Fruit fly (Drosophila melanogaster) whole organism, embryonic: Measurements from ENCODE around the gene ca.
A peak's percentile ranks its signal among the peaks of the same experiment; 100 is the strongest.

Source experiments
- Atf6 ChIP-seq: fragments of 200-800 bp; sonication (Bioruptor generic); IDR thresholded peaks from 2 replicates; pipeline ENCODE4 v1.3.6; 2022; ENCODE audit warnings: missing biosample characterization, missing genetic modification characterization
- CG10543 ChIP-seq: fragments of 200-800 bp; sonication (Bioruptor generic); optimal IDR thresholded peaks from 3 replicates; lab custom pipeline; 2017; ENCODE audit warnings: missing biosample characterization, mild to moderate bottlenecking, missing genetic modification characterization, moderate library complexity
- CG11504 ChIP-seq: fragments of 200-800 bp; sonication (Bioruptor generic); optimal IDR thresholded peaks from 3 replicates; lab custom pipeline; 2019; ENCODE audit warnings: missing biosample characterization, mild to moderate bottlenecking, missing genetic modification characterization, moderate library complexity
- CG12769 ChIP-seq: fragments of 200-800 bp; sonication (Bioruptor generic); optimal IDR thresholded peaks from 2 replicates; lab custom pipeline; 2019; ENCODE audit warnings: missing biosample characterization, mild to moderate bottlenecking, missing genetic modification characterization, moderate library complexity
- CG13424 ChIP-seq: fragments of 200-800 bp; sonication (Bioruptor generic); optimal IDR thresholded peaks from 2 replicates; lab custom pipeline; 2019; ENCODE audit warnings: missing biosample characterization, mild to moderate bottlenecking, missing genetic modification characterization, moderate library complexity
- CG15269 ChIP-seq: fragments of 200-800 bp; sonication (Bioruptor generic); optimal IDR thresholded peaks from 2 replicates; lab custom pipeline; 2018; ENCODE audit warnings: missing biosample characterization, mild to moderate bottlenecking, missing genetic modification characterization, moderate library complexity
- CG17361 ChIP-seq: fragments of 200-800 bp; sonication (Bioruptor generic); IDR thresholded peaks from 3 replicates; pipeline ENCODE4 v1.3.6; 2022; ENCODE audit warnings: missing biosample characterization, missing genetic modification characterization
- CG17829 ChIP-seq: fragments of 200-800 bp; optimal IDR thresholded peaks from 2 replicates; lab custom pipeline; 2019; ENCODE audit warnings: missing biosample characterization, mild to moderate bottlenecking, missing genetic modification characterization, moderate library complexity
- CG2116 ChIP-seq: fragments of 200-800 bp; sonication (Bioruptor generic); optimal IDR thresholded peaks from 3 replicates; lab custom pipeline; 2018; ENCODE audit warnings: missing biosample characterization, mild to moderate bottlenecking, missing genetic modification characterization
- CG31365 ChIP-seq: fragments of 200-800 bp; sonication (Bioruptor generic); optimal IDR thresholded peaks from 2 replicates; lab custom pipeline; 2018; ENCODE audit warnings: missing biosample characterization, mild to moderate bottlenecking, missing genetic modification characterization
- CG3847 ChIP-seq: fragments of 200-800 bp; sonication (Bioruptor generic); IDR thresholded peaks from 2 replicates; pipeline ENCODE4 v1.3.6; 2022; ENCODE audit warnings: missing biosample characterization, missing genetic modification characterization
- CG6791 ChIP-seq: fragments of 200-800 bp; sonication (Bioruptor generic); IDR thresholded peaks from 3 replicates; pipeline ENCODE4 v1.3.6; 2022; ENCODE audit warnings: missing biosample characterization, missing genetic modification characterization; ENCODE audit not compliant: partially characterized antibody
- CG7271 ChIP-seq: fragments of 200-800 bp; sonication (Bioruptor generic); optimal IDR thresholded peaks from 2 replicates; lab custom pipeline; 2018; ENCODE audit warnings: missing biosample characterization, mild to moderate bottlenecking, missing genetic modification characterization, moderate library complexity
- CG7928 ChIP-seq: fragments of 200-800 bp; sonication (Bioruptor generic); optimal IDR thresholded peaks from 2 replicates; lab custom pipeline; 2017; ENCODE audit warnings: missing biosample characterization, mild to moderate bottlenecking, missing genetic modification characterization
- CG9609 ChIP-seq: fragments of 200-800 bp; sonication (Bioruptor generic); optimal IDR thresholded peaks from 3 replicates; lab custom pipeline; 2016; ENCODE audit warnings: missing biosample characterization, missing genetic modification characterization
- Dad ChIP-seq: fragments of 200-800 bp; sonication (Bioruptor generic); optimal IDR thresholded peaks from 3 replicates; lab custom pipeline; 2016; ENCODE audit warnings: missing biosample characterization, missing genetic modification characterization
- E2f1 ChIP-seq: fragments of 200-800 bp; sonication (Bioruptor generic); IDR thresholded peaks from 2 replicates; pipeline ENCODE4 v1.3.6; 2022; ENCODE audit warnings: missing biosample characterization, missing genetic modification characterization
- Fer3 ChIP-seq: fragments of 200-800 bp; sonication (Bioruptor generic); optimal IDR thresholded peaks from 2 replicates; lab custom pipeline; 2018; ENCODE audit warnings: missing biosample characterization, mild to moderate bottlenecking, missing genetic modification characterization, moderate library complexity
- Myb ChIP-seq: fragments of 200-800 bp; sonication (Bioruptor generic); optimal IDR thresholded peaks from 2 replicates; lab custom pipeline; 2016; ENCODE audit warnings: missing biosample characterization, missing genetic modification characterization
- Pdp1 ChIP-seq, 2 experiments: fragments of 200-800 bp; sonication (Bioruptor generic); optimal IDR thresholded peaks; 3 replicates each; lab custom pipeline; 2016; ENCODE audit warnings: missing biosample characterization in 2 of 2, missing genetic modification characterization in 2 of 2, mild to moderate bottlenecking in 1 of 2, moderate library complexity in 1 of 2
- Trl ChIP-seq, 3 experiments: fragments of >200 bp in 2 of 3; fragments of 200-800 bp in 1 of 3; sonication (Bioruptor generic) in 1 of 3; optimal IDR thresholded peaks; 2 replicates in 1 of 3; 3 replicates in 2 of 3; lab custom pipeline; 2016 to 2017; ENCODE audit warnings: missing biosample characterization in 1 of 3, missing genetic modification characterization in 1 of 3
- crol ChIP-seq: fragments of 200-800 bp; sonication (Bioruptor generic); IDR thresholded peaks from 2 replicates; pipeline ENCODE4 v1.3.6; 2022; ENCODE audit warnings: missing biosample characterization, missing genetic modification characterization
- dan ChIP-seq: fragments of 200-800 bp; sonication (Bioruptor generic); IDR thresholded peaks from 2 replicates; pipeline ENCODE4 v1.3.6; 2022; ENCODE audit warnings: missing biosample characterization, missing genetic modification characterization
- dati ChIP-seq: fragments of 200-800 bp; sonication (Bioruptor generic); IDR thresholded peaks from 2 replicates; pipeline ENCODE4 v1.3.6; 2022; ENCODE audit warnings: missing biosample characterization, missing genetic modification characterization
- dm ChIP-seq: fragments of 200-800 bp; sonication (Bioruptor generic); optimal IDR thresholded peaks from 3 replicates; lab custom pipeline; 2016; ENCODE audit warnings: missing biosample characterization, missing genetic modification characterization
- dysf ChIP-seq: fragments of 200-800 bp; sonication (Bioruptor generic); IDR thresholded peaks from 3 replicates; pipeline ENCODE4 v1.3.6; 2022; ENCODE audit warnings: missing biosample characterization, missing genetic modification characterization
- exex ChIP-seq: fragments of 200-800 bp; sonication (Bioruptor generic); optimal IDR thresholded peaks from 4 replicates; lab custom pipeline; 2018; ENCODE audit warnings: missing biosample characterization, mild to moderate bottlenecking, missing genetic modification characterization, moderate library complexity
- grn ChIP-seq: fragments of 200-800 bp; sonication (Bioruptor generic); optimal IDR thresholded peaks from 3 replicates; lab custom pipeline; 2017; ENCODE audit warnings: missing biosample characterization, missing genetic modification characterization
- gsb ChIP-seq: fragments of 200-800 bp; sonication (Bioruptor generic); IDR thresholded peaks from 2 replicates; pipeline ENCODE4 v1.3.6; 2022; ENCODE audit warnings: missing biosample characterization, missing genetic modification characterization
- h ChIP-seq: fragments of >200 bp; optimal IDR thresholded peaks from 2 replicates; lab custom pipeline; 2017
- hbn ChIP-seq: fragments of 200-800 bp; sonication (Bioruptor generic); IDR thresholded peaks from 2 replicates; pipeline ENCODE4 v1.3.6; 2022; ENCODE audit warnings: missing biosample characterization, missing genetic modification characterization; ENCODE audit not compliant: partially characterized antibody
- jigr1 ChIP-seq: fragments of 200-800 bp; sonication (Bioruptor generic); IDR thresholded peaks from 3 replicates; pipeline ENCODE4 v1.3.6; 2022; ENCODE audit warnings: missing biosample characterization, missing genetic modification characterization
- luna ChIP-seq: fragments of 200-800 bp; sonication (Bioruptor generic); optimal IDR thresholded peaks from 2 replicates; lab custom pipeline; 2016; ENCODE audit warnings: missing biosample characterization, missing genetic modification characterization
- odd ChIP-seq: fragments of 200-800 bp; sonication (Bioruptor generic); optimal IDR thresholded peaks from 2 replicates; lab custom pipeline; 2017; ENCODE audit warnings: missing biosample characterization, mild to moderate bottlenecking, missing genetic modification characterization
- run ChIP-seq: fragments of 200-800 bp; sonication (Bioruptor generic); optimal IDR thresholded peaks from 3 replicates; lab custom pipeline; 2018; ENCODE audit warnings: missing biosample characterization, mild to moderate bottlenecking, missing genetic modification characterization
- schlank ChIP-seq: fragments of 200-800 bp; sonication (Bioruptor generic); optimal IDR thresholded peaks from 2 replicates; lab custom pipeline; 2018; ENCODE audit warnings: missing biosample characterization, mild to moderate bottlenecking, missing genetic modification characterization
- sd ChIP-seq: fragments of 200-800 bp; sonication (Bioruptor generic); optimal IDR thresholded peaks from 3 replicates; lab custom pipeline; 2018; ENCODE audit warnings: missing biosample characterization, mild to moderate bottlenecking, missing genetic modification characterization, moderate library complexity
- sens-2 ChIP-seq: fragments of 200-800 bp; sonication (Bioruptor generic); IDR thresholded peaks from 2 replicates; pipeline ENCODE4 v1.3.6; 2022; ENCODE audit warnings: missing biosample characterization, missing genetic modification characterization
- seq ChIP-seq: fragments of 200-800 bp; sonication (Bioruptor generic); IDR thresholded peaks from 2 replicates; pipeline ENCODE4 v1.3.6; 2022; ENCODE audit warnings: missing biosample characterization, missing genetic modification characterization
- sisA ChIP-seq: fragments of 200-800 bp; sonication (Bioruptor generic); IDR thresholded peaks from 2 replicates; pipeline ENCODE4 v1.3.6; 2022; ENCODE audit warnings: missing biosample characterization, missing genetic modification characterization
- tgo ChIP-seq: fragments of 200-800 bp; sonication (Bioruptor generic); IDR thresholded peaks from 3 replicates; pipeline ENCODE4 v1.3.6; 2022; ENCODE audit warnings: missing biosample characterization, missing genetic modification characterization
- ttk ChIP-seq: fragments of 200-800 bp; sonication (Bioruptor generic); IDR thresholded peaks from 2 replicates; pipeline ENCODE4 v2.1.2; 2022; ENCODE audit warnings: missing biosample characterization, missing genetic modification characterization
- unc-4 ChIP-seq: fragments of 200-800 bp; sonication (Bioruptor generic); IDR thresholded peaks from 2 replicates; pipeline ENCODE4 v1.3.6; 2022; ENCODE audit warnings: missing biosample characterization, missing genetic modification characterization; ENCODE audit not compliant: partially characterized antibody
- vvl ChIP-seq: fragments of 200-800 bp; sonication (Bioruptor generic); IDR thresholded peaks from 2 replicates; pipeline ENCODE4 v1.3.6; 2022; ENCODE audit warnings: missing biosample characterization, missing genetic modification characterization
- z ChIP-seq: fragments of 200-800 bp; sonication (Bioruptor generic); IDR thresholded peaks from 3 replicates; pipeline ENCODE4 v1.3.6; 2022; ENCODE audit warnings: missing biosample characterization, missing genetic modification characterization
- zfh1 ChIP-seq: fragments of 200-800 bp; sonication (Bioruptor generic); IDR thresholded peaks from 3 replicates; pipeline ENCODE4 v1.3.6; 2022; ENCODE audit warnings: missing biosample characterization, missing genetic modification characterization

The ca gene

DNA sequence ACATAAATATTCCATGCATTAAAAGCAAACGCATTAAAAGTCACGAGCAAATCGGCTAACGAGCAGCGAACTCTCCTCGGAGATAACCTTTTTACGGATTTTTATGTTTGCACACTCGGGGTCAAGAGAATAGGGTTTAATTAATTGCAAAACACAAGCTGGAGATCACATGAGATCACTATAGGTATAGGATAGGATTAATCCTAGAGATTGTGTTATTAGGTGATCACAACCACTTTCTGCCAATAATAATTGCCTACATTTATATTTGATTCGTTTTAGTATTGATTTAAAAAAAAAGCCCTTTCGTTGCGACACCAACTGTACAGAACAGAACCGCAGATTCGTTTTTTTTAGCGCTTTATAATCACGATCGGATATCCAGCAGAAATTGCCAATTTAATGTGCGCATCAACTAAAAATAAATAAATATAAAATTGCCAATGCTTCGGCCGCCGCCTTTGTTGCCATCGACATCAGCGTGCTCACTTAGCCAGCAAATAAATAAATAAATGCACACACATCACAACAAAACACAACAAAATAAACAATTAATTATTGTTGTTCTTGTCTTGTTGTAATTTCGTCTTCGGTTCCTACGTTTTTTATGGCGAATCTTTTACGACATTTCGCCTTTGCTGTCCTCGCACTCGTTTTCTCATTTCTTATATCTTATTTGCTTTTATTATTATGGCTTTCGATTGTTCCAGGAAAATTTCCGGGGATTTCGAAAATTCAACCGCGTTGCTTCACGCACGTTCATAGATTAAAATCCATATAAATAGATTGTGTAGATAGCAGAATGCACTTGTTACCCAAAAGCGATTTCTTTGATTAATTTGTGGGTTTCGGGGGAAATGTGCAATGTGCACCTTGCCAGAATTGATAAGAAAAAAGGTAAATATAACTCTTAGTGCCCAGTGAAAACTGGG is 30.6 kb upstream of the ca start:
- no peak for TF ChIP-seq CG2116 (GFP tag; lab: Kevin White, UChicago)
- TF ChIP-seq grn = peak; percentile 7
- no peak for TF ChIP-seq sisA (GFP tag; lab: Robert Waterston, UW)
- TF ChIP-seq CG31365 (tag; lab: Kevin White, UChicago) = no peak

- TF ChIP-seq schlank (tag; lab: Kevin White, UChicago) = no peak
- TF ChIP-seq zfh1 (GFP tag; lab: Robert Waterston, UW) = no peak
- no peak for TF ChIP-seq CG15269
- peak; percentile 52 for TF ChIP-seq grn
- peak; percentile 33 for TF ChIP-seq exex
- TF ChIP-seq vvl (GFP tag; lab: Robert Waterston, UW) = 0 out of 2 replicates have a peak, but pooled peaks have one; percentile 6
- no peak for TF ChIP-seq jigr1 (GFP tag; lab: Robert Waterston, UW)
- no peak for TF ChIP-seq E2f1 (GFP tag; lab: Robert Waterston, UW)
- no peak for TF ChIP-seq gsb (GFP tag; lab: Robert Waterston, UW)
- TF ChIP-seq odd = no peak
- TF ChIP-seq crol = peak; percentile 65
- no peak for TF ChIP-seq CG17361
- TF ChIP-seq CG7271 = no peak
- TF ChIP-seq Pdp1 (GFP tag; optimal IDR thresholded peaks at IDR 0.05; lab: Kevin White, UChicago) = peak in 1 of 2 experiments; percentile 70
- TF ChIP-seq CG11504 = no peak
- TF ChIP-seq run (tag; lab: Kevin White, UChicago) = no peak
- TF ChIP-seq CG3847 = no peak
- TF ChIP-seq ttk (GFP tag; lab: Robert Waterston, UW) = no peak
Observed at dm6 chr3R:29777213-29777612, 29.4 kb upstream of the ca start.

dm6 chr3R:29778139-29778984 is 28.2 kb upstream of the ca start:
- TF ChIP-seq sd (tag; lab: Kevin White, UChicago) = peak; percentile 67
- no peak for TF ChIP-seq Fer3
- TF ChIP-seq CG9609 (GFP tag; lab: Kevin White, UChicago) = no peak
- peak; percentile 27 for TF ChIP-seq CG10543
- no peak; the same call in 1 of the 2 replicates for TF ChIP-seq hbn (GFP tag; lab: Robert Waterston, UW)
- no peak for TF ChIP-seq sens-2 (GFP tag; lab: Robert Waterston, UW)
- TF ChIP-seq CG7928 (GFP tag; lab: Kevin White, UChicago) = no peak
- TF ChIP-seq CG17829 (tag; lab: Kevin White, UChicago) = no peak
- no peak for TF ChIP-seq dati (GFP tag; lab: Robert Waterston, UW)
- no peak for TF ChIP-seq dm
- no peak for TF ChIP-seq h
- TF ChIP-seq CG6791 (GFP tag; lab: Robert Waterston, UW) = no peak
- TF ChIP-seq Dad (GFP tag; lab: Kevin White, UChicago) = no peak
- TF ChIP-seq Trl (optimal IDR thresholded peaks at IDR 0.05; lab: Kevin White, UChicago) = peak; percentile 5 to 29
- no peak for TF ChIP-seq Trl (GFP tag; optimal IDR thresholded peaks at IDR 0.05; lab: Kevin White, UChicago)
- TF ChIP-seq unc-4 (GFP tag; lab: Robert Waterston, UW) = peak; percentile 42; the same call in 1 of the 2 replicates
- TF ChIP-seq Atf6 (GFP tag; lab: Robert Waterston, UW) = no peak
- TF ChIP-seq dysf (GFP tag; lab: Robert Waterston, UW) = no peak
- no peak for TF ChIP-seq dan (GFP tag; lab: Robert Waterston, UW)
- TF ChIP-seq seq = no peak
- TF ChIP-seq Myb (GFP tag; lab: Kevin White, UChicago) = no peak
- peak; percentile 69 for TF ChIP-seq CG12769 (tag; lab: Kevin White, UChicago)
- no peak for TF ChIP-seq CG13424 (tag; lab: Kevin White, UChicago)
- no peak for TF ChIP-seq tgo (GFP tag; lab: Robert Waterston, UW)
- peak; percentile 98 for TF ChIP-seq z (GFP tag; lab: Robert Waterston, UW)
- TF ChIP-seq luna (GFP tag; lab: Kevin White, UChicago) = no peak
